Fruit fly (Drosophila melanogaster): Measurements from ENCODE around the gene CG32240.

CG32240 gene

dm6 chr3L:4341078-4341477, 40.4 kb downstream of the CG32240 start (continued):
- no peak for TF ChIP-seq CG12659 (GFP tag; optimal IDR thresholded peaks at IDR 0.05)
- TF ChIP-seq CG17912 (GFP tag; optimal IDR thresholded peaks at IDR 0.05) = no peak
- TF ChIP-seq eve (GFP tag; optimal IDR thresholded peaks at IDR 0.05) = peak in 1 of 2 experiments; percentile 69
- no peak for TF ChIP-seq CG10959 (GFP tag; IDR thresholded peaks at IDR 0.05)
- TF ChIP-seq Tbp (GFP tag; optimal IDR thresholded peaks at IDR 0.05) = no peak
- peak; percentile 47 for TF ChIP-seq CG15601 (tag; optimal IDR thresholded peaks at IDR 0.05)
- TF ChIP-seq da (GFP tag; optimal IDR thresholded peaks at IDR 0.05) = no peak
- TF ChIP-seq eyg (GFP tag; optimal IDR thresholded peaks at IDR 0.05) = no peak
- TF ChIP-seq yki (optimal IDR thresholded peaks at IDR 0.05) = no peak
- no peak for TF ChIP-seq CG32532 (GFP tag; IDR thresholded peaks at IDR 0.05)
- no peak for TF ChIP-seq CG15479 (GFP tag; optimal IDR thresholded peaks at IDR 0.05)
- no peak for TF ChIP-seq HHEX (GFP tag; optimal IDR thresholded peaks at IDR 0.05)
- no peak for TF ChIP-seq shn (GFP tag; optimal IDR thresholded peaks at IDR 0.05)
- peak; percentile 41 for TF ChIP-seq sqz (GFP tag; optimal IDR thresholded peaks at IDR 0.05)
- TF ChIP-seq pfk (GFP tag; optimal IDR thresholded peaks at IDR 0.05) = no peak
- no peak for TF ChIP-seq CG1792 (GFP tag; optimal IDR thresholded peaks at IDR 0.05)
- no peak for TF ChIP-seq CG17186 (GFP tag; optimal IDR thresholded peaks at IDR 0.05)
- no peak for TF ChIP-seq hth (optimal IDR thresholded peaks at IDR 0.05)
- TF ChIP-seq CG10209 (GFP tag; optimal IDR thresholded peaks at IDR 0.05) = no peak
- TF ChIP-seq CG14860 (GFP tag; IDR thresholded peaks at IDR 0.05; ENCODE audit: partially characterized antibody) = no peak
- TF ChIP-seq exex (tag; optimal IDR thresholded peaks at IDR 0.05) = no peak
- no peak for TF ChIP-seq ATbp (GFP tag; optimal IDR thresholded peaks at IDR 0.05)
- TF ChIP-seq hb (GFP tag; IDR thresholded peaks at IDR 0.05; ENCODE audit: partially characterized antibody) = no peak

- TF ChIP-seq CG8290 (GFP tag; optimal IDR thresholded peaks at IDR 0.05) (no peak), CG8290 (tag; optimal IDR thresholded peaks at IDR 0.05) (no peak), tx (GFP tag; optimal IDR thresholded peaks at IDR 0.05) (no peak), vvl (GFP tag; IDR thresholded peaks at IDR 0.05) (no peak), chinmo (GFP tag; IDR thresholded peaks at IDR 0.05; ENCODE audit: partially characterized antibody) (0 out of 4 replicates have a peak, but pooled peaks have one; percentile 26)
Measured at dm6 chr3L:4340227-4340626, 41.2 kb downstream of the CG32240 start.

- TF ChIP-seq CG17361 (GFP tag; IDR thresholded peaks at IDR 0.05) = 0 out of 3 replicates have a peak, but pooled peaks have one; percentile 9
- TF ChIP-seq Lhr (GFP tag; optimal IDR thresholded peaks at IDR 0.05) = no peak
- no peak for TF ChIP-seq wor (GFP tag; IDR thresholded peaks at IDR 0.05)
- TF ChIP-seq CG11504 (tag; optimal IDR thresholded peaks at IDR 0.05) = peak; percentile 11
- TF ChIP-seq Xrp1 (GFP tag; IDR thresholded peaks at IDR 0.05) = 0 out of 2 replicates have a peak, but pooled peaks have one; percentile 23
- peak; percentile 14 for TF ChIP-seq Med (GFP tag)
- TF ChIP-seq Ada2b (GFP tag; IDR thresholded peaks at IDR 0.05) = peak; percentile 24; the same call in 1 of the 2 replicates
- no peak for TF ChIP-seq sob (GFP tag; IDR thresholded peaks at IDR 0.05)
- peak; percentile 0 for TF ChIP-seq dmrt99B (tag; optimal IDR thresholded peaks at IDR 0.05)
- TF ChIP-seq lmd (GFP tag; IDR thresholded peaks at IDR 0.05) = peak; percentile 25; the same call in 1 of the 2 replicates
- TF ChIP-seq ttk (GFP tag; IDR thresholded peaks at IDR 0.05) = peak; percentile 37; the same call in 1 of the 2 replicates
- peak; percentile 28; the same call in 1 of the 2 replicates for TF ChIP-seq CG6689 (GFP tag; IDR thresholded peaks at IDR 0.05)
- TF ChIP-seq MTF-1 (GFP tag; optimal IDR thresholded peaks at IDR 0.05; ENCODE audit: borderline replicate concordance) = no peak
- TF ChIP-seq Lim3 (GFP tag; IDR thresholded peaks at IDR 0.05) = no peak
- TF ChIP-seq sisA (GFP tag; IDR thresholded peaks at IDR 0.05) = 0 out of 2 replicates have a peak, but pooled peaks have one; percentile 12
- TF ChIP-seq prd (optimal IDR thresholded peaks at IDR 0.05) = no peak
- TF ChIP-seq prd (GFP tag; IDR thresholded peaks at IDR 0.05) = peak; percentile 64; the same call in 2 of the 3 replicates
- 0 out of 2 replicates have a peak, but pooled peaks have one; percentile 11 for TF ChIP-seq HLH3B (GFP tag; IDR thresholded peaks at IDR 0.05)
- TF ChIP-seq vvl (GFP tag; IDR thresholded peaks at IDR 0.05) = peak; percentile 32; the same call in 1 of the 2 replicates
- 0 out of 3 replicates have a peak, but pooled peaks have one; percentile 12 for TF ChIP-seq Aef1 (GFP tag; IDR thresholded peaks at IDR 0.05)
- TF ChIP-seq hkb (optimal IDR thresholded peaks at IDR 0.05) = no peak
- TF ChIP-seq hkb (GFP tag; IDR thresholded peaks at IDR 0.05) = peak; percentile 51; the same call in 1 of the 2 replicates
- no peak for TF ChIP-seq cad (GFP tag; optimal IDR thresholded peaks at IDR 0.05)
- TF ChIP-seq H15 (GFP tag; IDR thresholded peaks at IDR 0.05) = 0 out of 3 replicates have a peak, but pooled peaks have one; percentile 39
Measured at dm6 chr3L:4339525-4339924, 41.9 kb downstream of the CG32240 start.

Data from whole organism, embryonic.